Worm (Caenorhabditis elegans) whole organism, L1 larva: ENCODE data around the gene scc-1.

ENCODE experiments used
- blmp-1 ChIP-seq: fragments of 150-350 bp; optimal IDR thresholded peaks from 2 replicates; lab custom pipeline; 2014; ENCODE audit warnings: missing biosample characterization, missing genetic modification characterization
- ceh-63 ChIP-seq: fragments of 200-800 bp; sonication (Bioruptor generic); optimal IDR thresholded peaks from 2 replicates; lab custom pipeline; 2018; ENCODE audit warnings: mild to moderate bottlenecking, missing genetic modification characterization, missing compliant biosample characterization
- jun-1 ChIP-seq: fragments of 150-350 bp; optimal IDR thresholded peaks from 2 replicates; lab custom pipeline; 2014; ENCODE audit warnings: missing biosample characterization, missing genetic modification reagents, missing genetic modification characterization
- lin-35 ChIP-seq, 2 experiments: fragments of 150-350 bp; optimal IDR thresholded peaks; 2 replicates each; lab custom pipeline; 2014; ENCODE audit warnings: missing biosample characterization in 2 of 2, missing genetic modification characterization in 2 of 2, missing genetic modification reagents in 2 of 2
- lin-39 ChIP-seq: fragments of 150-350 bp; optimal IDR thresholded peaks from 2 replicates; lab custom pipeline; 2014; ENCODE audit warnings: missing biosample characterization, missing genetic modification reagents, missing genetic modification characterization
- nhr-12 ChIP-seq: sonication (generic microtip); optimal IDR thresholded peaks from 2 replicates; lab custom pipeline; 2017; ENCODE audit warnings: missing biosample characterization, missing genetic modification characterization
- nhr-28 ChIP-seq: fragments of 150-350 bp; optimal IDR thresholded peaks from 2 replicates; lab custom pipeline; 2014; ENCODE audit warnings: missing biosample characterization, missing genetic modification characterization
- pqm-1 ChIP-seq: sonication (generic microtip); optimal IDR thresholded peaks from 3 replicates; lab custom pipeline; 2017; ENCODE audit warnings: missing biosample characterization, missing genetic modification characterization
- snpc-4 ChIP-seq: fragments of 150-350 bp; optimal IDR thresholded peaks from 2 replicates; lab custom pipeline; 2014; ENCODE audit warnings: missing biosample characterization, missing genetic modification characterization
- snu-23 ChIP-seq: sonication (generic microtip); optimal IDR thresholded peaks from 2 replicates; lab custom pipeline; 2016; ENCODE audit warnings: missing genetic modification characterization, missing compliant biosample characterization
- unc-62 ChIP-seq: fragments of 150-350 bp; optimal IDR thresholded peaks from 2 replicates; lab custom pipeline; 2014; ENCODE audit warnings: missing biosample characterization, missing genetic modification reagents, missing genetic modification characterization
- zag-1 ChIP-seq: fragments of 150-350 bp; optimal IDR thresholded peaks from 2 replicates; lab custom pipeline; 2014; ENCODE audit warnings: missing biosample characterization, missing genetic modification characterization

- TF ChIP-seq lin-35 (GFP tag; optimal IDR thresholded peaks at IDR 0.05; lab: Kevin White, UChicago) (peak in 1 of 2 experiments; percentile 21), nhr-28 (no peak), snu-23 (GFP tag; lab: Kevin White, UChicago) (no peak), snpc-4 (no peak), nhr-12 (tag; lab: Kevin White, UChicago) (no peak), lin-39 (tag; lab: Kevin White, UChicago) (no peak), ceh-63 (GFP tag; lab: Kevin White, UChicago) (no peak), zag-1 (tag; lab: Kevin White, UChicago) (no peak), unc-62 (GFP tag; lab: Kevin White, UChicago) (no peak), pqm-1 (no peak), blmp-1 (tag; lab: Kevin White, UChicago) (no peak), jun-1 (tag; lab: Kevin White, UChicago) (no peak)
Measured at ce11 chrII:4715676-4716075, 17.2 kb downstream of the scc-1 start, which contains the start of gene F41C3.8.
